Worm (Caenorhabditis elegans) whole organism, young adult: ENCODE measurements around the gene ttr-37.

Experiments
- B0019.2 ChIP-seq: fragments of 200-800 bp; sonication (Bioruptor generic); conservative IDR thresholded peaks from 2 replicates; pipeline ENCODE4 v1.3.6; 2022; ENCODE audit warnings: missing genetic modification reagents, missing genetic modification characterization, missing compliant biosample characterization
- B0336.3 ChIP-seq: fragments of 200-800 bp; sonication (Bioruptor generic); IDR thresholded peaks from 2 replicates; pipeline ENCODE4 v1.3.6; 2022; ENCODE audit warnings: missing genetic modification characterization, missing compliant biosample characterization
- F10E7.11 ChIP-seq: sonication (generic microtip); optimal IDR thresholded peaks from 2 replicates; lab custom pipeline; 2017; ENCODE audit warnings: mild to moderate bottlenecking, missing genetic modification characterization, moderate library complexity, missing compliant biosample characterization
- F23B12.7 ChIP-seq: sonication (generic microtip); optimal IDR thresholded peaks from 2 replicates; lab custom pipeline; 2017; ENCODE audit warnings: missing genetic modification characterization, mild to moderate bottlenecking, missing compliant biosample characterization, antibody characterized with exemption, moderate library complexity; ENCODE audit not compliant: insufficient read depth
- F37B4.10 ChIP-seq: fragments of 200-800 bp; sonication (Bioruptor generic); IDR thresholded peaks from 2 replicates; pipeline ENCODE4 v1.3.6; 2022; ENCODE audit warnings: missing genetic modification characterization, missing compliant biosample characterization
- F39B2.1 ChIP-seq: fragments of 200-800 bp; sonication (Bioruptor generic); IDR thresholded peaks from 2 replicates; pipeline ENCODE4 v1.3.6; 2022; ENCODE audit warnings: missing genetic modification reagents, missing genetic modification characterization, missing compliant biosample characterization
- F49E8.2 ChIP-seq: sonication (generic microtip); optimal IDR thresholded peaks from 3 replicates; lab custom pipeline; 2017; ENCODE audit warnings: missing genetic modification characterization, mild to moderate bottlenecking, missing compliant biosample characterization, antibody characterized with exemption, moderate library complexity; ENCODE audit not compliant: insufficient read depth
- F52B5.7 ChIP-seq: sonication (generic microtip); optimal IDR thresholded peaks from 2 replicates; lab custom pipeline; 2016; ENCODE audit warnings: mild to moderate bottlenecking, missing genetic modification characterization, missing compliant biosample characterization
- F57C9.4 ChIP-seq: sonication (generic microtip); optimal IDR thresholded peaks from 2 replicates; lab custom pipeline; 2017; ENCODE audit warnings: mild to moderate bottlenecking, missing genetic modification characterization, missing compliant biosample characterization
- T07F8.4 ChIP-seq: sonication (generic microtip); optimal IDR thresholded peaks from 2 replicates; lab custom pipeline; 2016; ENCODE audit warnings: mild to moderate bottlenecking, missing genetic modification characterization, moderate library complexity, missing compliant biosample characterization
- T26A5.8 ChIP-seq: sonication (generic microtip); optimal IDR thresholded peaks from 2 replicates; lab custom pipeline; 2016; ENCODE audit warnings: missing genetic modification characterization, missing compliant biosample characterization
- Y53G8AR.9 ChIP-seq: fragments of 200-800 bp; sonication (Bioruptor generic); conservative IDR thresholded peaks from 2 replicates; pipeline ENCODE4 v1.3.6; 2022; ENCODE audit warnings: missing genetic modification reagents, missing genetic modification characterization, missing compliant biosample characterization
- Y67H2A.10 ChIP-seq: fragments of 200-800 bp; sonication (Bioruptor generic); conservative IDR thresholded peaks from 2 replicates; pipeline ENCODE4 v1.3.6; 2022; ENCODE audit warnings: missing genetic modification reagents, missing genetic modification characterization, missing compliant biosample characterization
- Y95B8A.8 ChIP-seq: fragments of 200-800 bp; sonication (Bioruptor generic); IDR thresholded peaks from 2 replicates; pipeline ENCODE4 v1.3.6; 2022; ENCODE audit warnings: missing genetic modification reagents, missing genetic modification characterization, missing compliant biosample characterization
- ama-1 ChIP-seq, 3 experiments: fragments of 150-350 bp in 1 of 3; sonication (generic microtip) in 2 of 3; optimal IDR thresholded peaks; 2 replicates each; lab custom pipeline; 2014 to 2018; ENCODE audit warnings: missing biosample characterization in 2 of 3, missing genetic modification characterization in 2 of 3, missing genetic modification reagents in 2 of 3
- aptf-2 ChIP-seq: fragments of 200-800 bp; sonication (Bioruptor generic); conservative IDR thresholded peaks from 2 replicates; pipeline ENCODE4 v1.3.6; 2022; ENCODE audit warnings: missing genetic modification reagents, missing genetic modification characterization, missing compliant biosample characterization
- atf-7 ChIP-seq: sonication (generic microtip); optimal IDR thresholded peaks from 2 replicates; lab custom pipeline; 2017; ENCODE audit warnings: mild to moderate bottlenecking, missing genetic modification characterization, missing compliant biosample characterization
- athp-1 ChIP-seq: sonication (generic microtip); optimal IDR thresholded peaks from 2 replicates; lab custom pipeline; 2017; ENCODE audit warnings: mild to moderate bottlenecking, missing genetic modification characterization, missing compliant biosample characterization
- bed-1 ChIP-seq: fragments of 200-800 bp; sonication (Bioruptor generic); IDR thresholded peaks from 2 replicates; pipeline ENCODE4 v1.3.6; 2022; ENCODE audit warnings: missing genetic modification reagents, missing genetic modification characterization, missing compliant biosample characterization
- cebp-1 ChIP-seq, 2 experiments: fragments of 200-800 bp in 1 of 2; sonication (Bioruptor generic) in 1 of 2; sonication (generic microtip) in 1 of 2; IDR thresholded peaks in 1 of 2; optimal IDR thresholded peaks in 1 of 2; 2 replicates each; pipeline versions ENCODE4 v1.3.6 to Lab custom; 2017 to 2022; ENCODE audit warnings: missing compliant biosample characterization in 2 of 2, missing genetic modification characterization in 2 of 2, mild to moderate bottlenecking in 1 of 2, missing genetic modification reagents in 1 of 2, moderate library complexity in 1 of 2
- cebp-2 ChIP-seq: fragments of 200-800 bp; sonication (Bioruptor generic); IDR thresholded peaks from 2 replicates; pipeline ENCODE4 v1.3.6; 2022; ENCODE audit warnings: missing genetic modification characterization, missing compliant biosample characterization
- ceh-27 ChIP-seq: fragments of 200-800 bp; sonication (Bioruptor generic); optimal IDR thresholded peaks from 2 replicates; lab custom pipeline; 2018; ENCODE audit warnings: mild to moderate bottlenecking, missing genetic modification characterization, moderate library complexity, missing compliant biosample characterization
- ceh-40 ChIP-seq: fragments of 200-800 bp; sonication (Bioruptor generic); IDR thresholded peaks from 2 replicates; pipeline ENCODE4 v1.3.6; 2022; ENCODE audit warnings: missing genetic modification characterization, missing compliant biosample characterization
- ceh-58 ChIP-seq: fragments of 200-800 bp; sonication (Bioruptor generic); IDR thresholded peaks from 2 replicates; pipeline ENCODE4 v1.3.6; 2022; ENCODE audit warnings: missing genetic modification characterization, missing compliant biosample characterization
- ceh-79 ChIP-seq: sonication (generic microtip); optimal IDR thresholded peaks from 2 replicates; lab custom pipeline; 2017; ENCODE audit warnings: mild to moderate bottlenecking, missing genetic modification characterization, missing compliant biosample characterization
- dox-1 ChIP-seq: fragments of 200-800 bp; sonication (Bioruptor generic); IDR thresholded peaks from 2 replicates; pipeline ENCODE4 v1.3.6; 2022; ENCODE audit warnings: missing genetic modification reagents, missing genetic modification characterization, missing compliant biosample characterization
- ets-4 ChIP-seq: fragments of 200-800 bp; sonication (Bioruptor generic); optimal IDR thresholded peaks from 2 replicates; lab custom pipeline; 2018; ENCODE audit warnings: mild to moderate bottlenecking, missing genetic modification characterization, missing compliant biosample characterization
- fkh-3 ChIP-seq: sonication (generic microtip); optimal IDR thresholded peaks from 2 replicates; lab custom pipeline; 2016; ENCODE audit warnings: mild to moderate bottlenecking, missing genetic modification characterization, missing compliant biosample characterization
- gei-17 ChIP-seq: fragments of 200-800 bp; sonication (Bioruptor generic); optimal IDR thresholded peaks from 2 replicates; lab custom pipeline; 2018; ENCODE audit warnings: mild to moderate bottlenecking, missing genetic modification characterization, missing compliant biosample characterization
- him-1 ChIP-seq: sonication (generic microtip); optimal IDR thresholded peaks from 2 replicates; lab custom pipeline; 2016; ENCODE audit warnings: missing genotype, missing genetic modification reagents, missing genetic modification characterization, missing compliant biosample characterization
- hmg-1.2 ChIP-seq: fragments of 200-800 bp; sonication (Bioruptor generic); IDR thresholded peaks from 2 replicates; pipeline ENCODE4 v1.3.6; 2022; ENCODE audit warnings: missing genetic modification reagents, missing genetic modification characterization, missing compliant biosample characterization
- hrde-1 ChIP-seq: sonication (generic microtip); optimal IDR thresholded peaks from 2 replicates; lab custom pipeline; 2016; ENCODE audit warnings: missing genetic modification characterization, mild to moderate bottlenecking, missing compliant biosample characterization, moderate library complexity, missing genotype, missing genetic modification reagents, borderline replicate concordance
- hsf-1 ChIP-seq: fragments of 200-800 bp; sonication (Bioruptor generic); IDR thresholded peaks from 2 replicates; pipeline ENCODE4 v1.3.6; 2022; ENCODE audit warnings: missing genetic modification reagents, missing genetic modification characterization, missing compliant biosample characterization
- mes-4 ChIP-seq: sonication (generic microtip); optimal IDR thresholded peaks from 2 replicates; lab custom pipeline; 2016; ENCODE audit warnings: missing genotype, missing genetic modification characterization, missing compliant biosample characterization
- nfya-2 ChIP-seq: fragments of 200-800 bp; sonication (Bioruptor generic); IDR thresholded peaks from 2 replicates; pipeline ENCODE4 v1.3.6; 2022; ENCODE audit warnings: missing genetic modification reagents, missing genetic modification characterization, missing compliant biosample characterization
- nhr-120 ChIP-seq: fragments of 200-800 bp; sonication (Bioruptor generic); IDR thresholded peaks from 2 replicates; pipeline ENCODE4 v1.3.6; 2022; ENCODE audit warnings: missing genetic modification characterization, missing compliant biosample characterization
- nhr-90 ChIP-seq: sonication (generic microtip); optimal IDR thresholded peaks from 2 replicates; lab custom pipeline; 2016; ENCODE audit warnings: missing genotype, mild to moderate bottlenecking, missing genetic modification characterization, missing compliant biosample characterization
- rpc-1 ChIP-seq, 2 experiments: fragments of 150-350 bp in 1 of 2; sonication (generic microtip) in 1 of 2; optimal IDR thresholded peaks; 2 replicates each; lab custom pipeline; 2014 to 2018; ENCODE audit warnings: missing biosample characterization in 1 of 2, missing genetic modification characterization in 1 of 2, missing genetic modification reagents in 1 of 2, missing genotype in 1 of 2
- snpc-1.3 ChIP-seq: sonication (generic microtip); optimal IDR thresholded peaks from 2 replicates; lab custom pipeline; 2017; ENCODE audit warnings: missing genetic modification characterization, mild to moderate bottlenecking, missing compliant biosample characterization, antibody characterized with exemption, moderate library complexity, missing genotype, missing genetic modification reagents; ENCODE audit not compliant: insufficient read depth
- snpc-4 ChIP-seq, 5 experiments: fragments of 150-350 bp in 1 of 5; sonication (generic microtip) in 4 of 5; optimal IDR thresholded peaks; 2 replicates each; lab custom pipeline; 2014 to 2018; ENCODE audit warnings: missing genetic modification characterization in 5 of 5, missing biosample characterization in 3 of 5, antibody characterized with exemption in 2 of 5, mild to moderate bottlenecking in 2 of 5, missing compliant biosample characterization in 2 of 5, missing genotype in 2 of 5, moderate library complexity in 2 of 5, missing genetic modification reagents in 1 of 5
- somi-1 ChIP-seq: fragments of 200-800 bp; sonication (Bioruptor generic); optimal IDR thresholded peaks from 2 replicates; lab custom pipeline; 2018; ENCODE audit warnings: mild to moderate bottlenecking, missing genetic modification characterization, missing compliant biosample characterization
- tbx-9 ChIP-seq: sonication (generic microtip); optimal IDR thresholded peaks from 2 replicates; lab custom pipeline; 2016; ENCODE audit warnings: borderline replicate concordance, missing genetic modification characterization, inconsistent platforms, missing compliant biosample characterization
- xnd-1 ChIP-seq: sonication (generic microtip); optimal IDR thresholded peaks from 2 replicates; lab custom pipeline; 2016; ENCODE audit warnings: missing genotype, missing genetic modification reagents, missing genetic modification characterization, missing compliant biosample characterization
- ztf-18 ChIP-seq: sonication (generic microtip); optimal IDR thresholded peaks from 2 replicates; lab custom pipeline; 2016; ENCODE audit warnings: missing genotype, mild to moderate bottlenecking, missing genetic modification characterization, missing compliant biosample characterization
- ztf-26 ChIP-seq: sonication (generic microtip); optimal IDR thresholded peaks from 2 replicates; lab custom pipeline; 2017; ENCODE audit warnings: missing genetic modification characterization, missing compliant biosample characterization
- ztf-28 ChIP-seq: fragments of 200-800 bp; sonication (Bioruptor generic); IDR thresholded peaks from 2 replicates; pipeline ENCODE4 v1.3.6; 2022; ENCODE audit warnings: missing genetic modification reagents, missing genetic modification characterization, missing compliant biosample characterization
- ztf-6 ChIP-seq: fragments of 200-800 bp; sonication (Bioruptor generic); IDR thresholded peaks from 2 replicates; pipeline ENCODE4 v1.3.6; 2022; ENCODE audit warnings: missing genetic modification reagents, missing genetic modification characterization, missing compliant biosample characterization

The ttr-37 gene

DNA sequence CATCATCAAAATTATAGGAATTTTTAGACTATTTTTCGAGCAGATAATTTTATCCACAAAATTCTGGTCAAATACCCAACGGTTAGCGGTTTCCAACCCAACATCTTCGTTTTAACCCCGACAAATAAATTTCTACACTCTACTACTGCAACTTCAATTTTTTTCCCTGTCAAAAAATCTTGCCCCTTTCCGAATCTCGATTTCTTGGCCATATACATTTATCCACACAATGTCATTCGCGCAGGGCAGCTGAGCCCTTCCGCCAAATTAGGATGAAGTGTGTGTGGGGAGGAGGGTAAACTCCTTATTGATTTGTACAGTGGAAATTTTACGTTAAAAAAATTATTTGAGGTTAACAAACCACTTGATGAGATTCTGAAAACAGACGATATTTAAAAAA lies 7.8 kb upstream of the ttr-37 start (continued):
- TF ChIP-seq F57C9.4 (tag; lab: Kevin White, UChicago): no peak
- no peak for TF ChIP-seq ceh-58
- TF ChIP-seq ztf-18 (tag; lab: Kevin White, UChicago): peak; percentile 28
- peak; percentile 64 for TF ChIP-seq cebp-1 (GFP tag; IDR thresholded peaks at IDR 0.05; lab: Robert Waterston, UW)
- TF ChIP-seq cebp-1 (tag; optimal IDR thresholded peaks at IDR 0.05; lab: Kevin White, UChicago): peak; percentile 95
- peak; percentile 53 for TF ChIP-seq hrde-1 (tag; lab: Kevin White, UChicago)
- peak; percentile 93 for TF ChIP-seq Y53G8AR.9 (GFP tag; lab: Robert Waterston, UW)
- no peak for TF ChIP-seq tbx-9 (tag; lab: Kevin White, UChicago)
- TF ChIP-seq somi-1 (GFP tag; lab: Kevin White, UChicago): peak; percentile 88
- TF ChIP-seq F10E7.11 (tag; lab: Kevin White, UChicago): peak; percentile 87
- no peak for TF ChIP-seq F52B5.7
- no peak for TF ChIP-seq fkh-3 (tag; lab: Kevin White, UChicago)
- no peak for TF ChIP-seq B0019.2 (GFP tag; lab: Robert Waterston, UW)
- TF ChIP-seq cebp-2 (GFP tag; lab: Robert Waterston, UW): peak; percentile 98
- peak; percentile 98 for TF ChIP-seq ceh-27
- TF ChIP-seq F39B2.1 (GFP tag; lab: Robert Waterston, UW): no peak
- TF ChIP-seq snpc-1.3 (tag; lab: Kevin White, UChicago): peak; percentile 14
- peak; percentile 98 for TF ChIP-seq ztf-26 (tag; lab: Kevin White, UChicago)
- TF ChIP-seq T26A5.8: no peak
- no peak for TF ChIP-seq xnd-1 (tag; lab: Kevin White, UChicago)
- TF ChIP-seq hsf-1 (GFP tag; lab: Robert Waterston, UW): no peak
- TF ChIP-seq athp-1 (tag; lab: Kevin White, UChicago): no peak
- 0 out of 2 replicates have a peak, but pooled peaks have one; percentile 8 for TF ChIP-seq F37B4.10 (GFP tag; lab: Robert Waterston, UW)
- no peak for TF ChIP-seq ceh-40
- no peak for TF ChIP-seq rpc-1 (optimal IDR thresholded peaks at IDR 0.05; lab: Kevin White, UChicago)
- TF ChIP-seq rpc-1 (tag; optimal IDR thresholded peaks at IDR 0.05; lab: Kevin White, UChicago): no peak
- peak; percentile 94 for TF ChIP-seq atf-7 (tag; lab: Kevin White, UChicago)
- no peak for TF ChIP-seq ztf-28
- peak; percentile 71 for TF ChIP-seq ceh-79 (tag; lab: Kevin White, UChicago)
- no peak for TF ChIP-seq ama-1 (optimal IDR thresholded peaks at IDR 0.05; lab: Kevin White, UChicago)
- TF ChIP-seq ama-1 (GFP tag; optimal IDR thresholded peaks at IDR 0.05; lab: Kevin White, UChicago): no peak
- no peak for TF ChIP-seq him-1 (tag; lab: Kevin White, UChicago)
- peak; percentile 94 for TF ChIP-seq ets-4
- 0 out of 2 replicates have a peak, but pooled peaks have one; percentile 54 for TF ChIP-seq nhr-120 (GFP tag; lab: Robert Waterston, UW)
- no peak for TF ChIP-seq Y95B8A.8 (GFP tag; lab: Robert Waterston, UW)
- TF ChIP-seq ztf-6 (GFP tag; lab: Robert Waterston, UW): no peak
- no peak for TF ChIP-seq mes-4 (tag; lab: Kevin White, UChicago)
- peak; percentile 98 for TF ChIP-seq dox-1
- no peak for TF ChIP-seq F49E8.2 (tag; lab: Kevin White, UChicago)
- TF ChIP-seq bed-1: 0 out of 2 replicates have a peak, but pooled peaks have one; percentile 81
- no peak for TF ChIP-seq nfya-2 (GFP tag; lab: Robert Waterston, UW)
- TF ChIP-seq gei-17: peak; percentile 97
- TF ChIP-seq snpc-4 (GFP tag; optimal IDR thresholded peaks at IDR 0.05; lab: Kevin White, UChicago): peak; percentile 67
- TF ChIP-seq snpc-4 (tag; optimal IDR thresholded peaks at IDR 0.05; lab: Kevin White, UChicago): peak; percentile 55 to 88 (median 80)
- TF ChIP-seq F23B12.7 (tag; lab: Kevin White, UChicago): peak; percentile 94
- no peak for TF ChIP-seq Y67H2A.10 (GFP tag; lab: Robert Waterston, UW)
- peak; percentile 81 for TF ChIP-seq hmg-1.2 (GFP tag; lab: Robert Waterston, UW)
- TF ChIP-seq B0336.3 (GFP tag; lab: Robert Waterston, UW): peak; percentile 98
- TF ChIP-seq aptf-2 (GFP tag; lab: Robert Waterston, UW): no peak
- peak; percentile 74 for TF ChIP-seq nhr-90 (tag; lab: Kevin White, UChicago)
- peak; percentile 84 for TF ChIP-seq T07F8.4 (tag; lab: Kevin White, UChicago)
